Worm (Caenorhabditis elegans) whole organism, L1 larva: ENCODE data around the gene ubc-19.

ENCODE experiments used
- C16A3.4 ChIP-seq: fragments of 150-350 bp; optimal IDR thresholded peaks from 2 replicates; lab custom pipeline; 2014; ENCODE audit warnings: missing biosample characterization, missing genetic modification characterization
- nhr-237 ChIP-seq: fragments of 150-350 bp; optimal IDR thresholded peaks from 2 replicates; lab custom pipeline; 2014; ENCODE audit warnings: missing biosample characterization, missing genetic modification characterization
- skn-1 ChIP-seq: fragments of 150-350 bp; optimal IDR thresholded peaks from 2 replicates; lab custom pipeline; 2014; ENCODE audit warnings: missing biosample characterization, missing genetic modification characterization

DNA sequence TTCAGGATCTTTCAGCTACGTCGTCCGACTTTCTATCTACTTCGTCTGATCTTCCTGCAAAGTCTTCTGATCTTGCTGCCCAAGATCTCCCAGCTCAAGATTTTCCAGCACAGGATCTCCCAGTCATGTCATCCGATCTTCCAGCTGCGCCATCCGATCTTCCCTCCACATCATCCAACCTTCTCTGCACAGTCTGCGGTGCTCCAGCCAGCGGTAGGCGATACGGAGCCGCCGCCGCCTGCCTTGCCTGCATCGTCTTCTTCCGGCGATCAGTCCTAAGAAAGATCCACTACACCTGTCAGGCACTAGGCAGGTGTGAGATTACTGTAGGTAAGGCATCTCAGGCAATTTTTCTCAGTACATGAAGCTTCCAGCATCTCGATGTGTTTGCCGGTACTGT, 9.8 kb upstream of the ubc-19 start, which contains the start of gene nhr-241:
- no peak for TF ChIP-seq nhr-237
- no peak for TF ChIP-seq C16A3.4
- no peak for TF ChIP-seq skn-1 (tag; lab: Kevin White, UChicago)
